Fruit fly (Drosophila melanogaster): ENCODE data around the gene fiz.
A peak's percentile ranks its signal among the peaks of the same experiment; 100 is the strongest.

fiz gene

dm6 chrX:14882536-14883118 lies 26.9 kb downstream of the fiz start, which contains the start of the genes CG45064 and CG45065 (continued):
- peak; percentile 86 for TF ChIP-seq CG8319 (GFP tag; optimal IDR thresholded peaks at IDR 0.05)
- TF ChIP-seq Gug (GFP tag; IDR thresholded peaks at IDR 0.05), result peak; percentile 83
- TF ChIP-seq ss (GFP tag; optimal IDR thresholded peaks at IDR 0.05), result peak; percentile 17 to 70
- peak; percentile 82 for TF ChIP-seq dsx (GFP tag; optimal IDR thresholded peaks at IDR 0.05; ENCODE audit: poor library complexity, severe bottlenecking)
- TF ChIP-seq Sox14 (GFP tag; optimal IDR thresholded peaks at IDR 0.05), result peak; percentile 85
- TF ChIP-seq Smox (GFP tag; optimal IDR thresholded peaks at IDR 0.05), result peak; percentile 81
- TF ChIP-seq CG15336 (GFP tag; IDR thresholded peaks at IDR 0.05), result peak; percentile 93
- TF ChIP-seq net (GFP tag; optimal IDR thresholded peaks at IDR 0.05), result peak; percentile 88
- TF ChIP-seq Ets96B (tag; optimal IDR thresholded peaks at IDR 0.05), result peak; percentile 63
- peak; percentile 47 for TF ChIP-seq CG6808 (GFP tag; optimal IDR thresholded peaks at IDR 0.05)
- peak; percentile 21 for TF ChIP-seq fd59A (GFP tag; optimal IDR thresholded peaks at IDR 0.05)
- TF ChIP-seq cyc (GFP tag; optimal IDR thresholded peaks at IDR 0.05), result peak; percentile 84
- TF ChIP-seq vri (GFP tag; optimal IDR thresholded peaks at IDR 0.05), result peak; percentile 73
- peak; percentile 90 for TF ChIP-seq CG6276 (GFP tag; optimal IDR thresholded peaks at IDR 0.05)
- no peak for TF ChIP-seq CG9139 (GFP tag; optimal IDR thresholded peaks at IDR 0.05)
- peak; percentile 86 for TF ChIP-seq lz (GFP tag; optimal IDR thresholded peaks at IDR 0.05)
- TF ChIP-seq CG32006 (GFP tag; optimal IDR thresholded peaks at IDR 0.05), result peak; percentile 94
- peak; percentile 79 for TF ChIP-seq CG7368 (GFP tag; optimal IDR thresholded peaks at IDR 0.05)
- TF ChIP-seq topi (GFP tag; optimal IDR thresholded peaks at IDR 0.05), result peak; percentile 85
- peak; percentile 89 for TF ChIP-seq OdsH (GFP tag; optimal IDR thresholded peaks at IDR 0.05)
- TF ChIP-seq CG1621 (tag; optimal IDR thresholded peaks at IDR 0.05), result no peak
- TF ChIP-seq CG8119 (GFP tag; IDR thresholded peaks at IDR 0.05), result peak; percentile 94
- peak; percentile 89 for TF ChIP-seq CG3919 (GFP tag; optimal IDR thresholded peaks at IDR 0.05)
- peak; percentile 83 for TF ChIP-seq dac (GFP tag; optimal IDR thresholded peaks at IDR 0.05)
- peak; percentile 91 for TF ChIP-seq Lpt (GFP tag; optimal IDR thresholded peaks at IDR 0.05)
- peak in 1 of 2 experiments; percentile 57 for TF ChIP-seq salr (GFP tag; optimal IDR thresholded peaks at IDR 0.05)
- peak; percentile 86 for TF ChIP-seq Sox15 (GFP tag; optimal IDR thresholded peaks at IDR 0.05)
- TF ChIP-seq CG8632 (GFP tag; optimal IDR thresholded peaks at IDR 0.05), result peak; percentile 88
- TF ChIP-seq CG11294 (GFP tag; IDR thresholded peaks at IDR 0.05), result peak; percentile 62; the same call in 1 of the 2 replicates
- TF ChIP-seq svp (GFP tag), result peak; percentile 67

dm6 chrX:14878917-14879316 lies 30.6 kb downstream of the fiz start:
- TF ChIP-seq eg (GFP tag; IDR thresholded peaks at IDR 0.05) (no peak), Hr38 (GFP tag; optimal IDR thresholded peaks at IDR 0.05) (no peak), salr (GFP tag; optimal IDR thresholded peaks at IDR 0.05) (no peak), CG31627 (GFP tag; optimal IDR thresholded peaks at IDR 0.05) (no peak), CG32006 (GFP tag; optimal IDR thresholded peaks at IDR 0.05) (no peak), svp (GFP tag) (no peak), topi (GFP tag; optimal IDR thresholded peaks at IDR 0.05) (no peak), CG6854 (GFP tag; optimal IDR thresholded peaks at IDR 0.05) (no peak), fkh (GFP tag; optimal IDR thresholded peaks at IDR 0.05) (no peak), Lpt (GFP tag; optimal IDR thresholded peaks at IDR 0.05) (no peak), Sox14 (GFP tag; optimal IDR thresholded peaks at IDR 0.05) (no peak), Hr39 (GFP tag; optimal IDR thresholded peaks at IDR 0.05) (no peak), fd59A (GFP tag; optimal IDR thresholded peaks at IDR 0.05) (no peak), ss (GFP tag; optimal IDR thresholded peaks at IDR 0.05) (no peak), Sox102F (GFP tag; optimal IDR thresholded peaks at IDR 0.05) (no peak), spab (GFP tag; optimal IDR thresholded peaks at IDR 0.05) (no peak), CG11762 (GFP tag; optimal IDR thresholded peaks at IDR 0.05; ENCODE audit: insufficient read depth) (no peak)

All from whole organism, prepupa.